Fruit fly (Drosophila melanogaster): ENCODE data around the gene fbp.

Gene fbp

DNA sequence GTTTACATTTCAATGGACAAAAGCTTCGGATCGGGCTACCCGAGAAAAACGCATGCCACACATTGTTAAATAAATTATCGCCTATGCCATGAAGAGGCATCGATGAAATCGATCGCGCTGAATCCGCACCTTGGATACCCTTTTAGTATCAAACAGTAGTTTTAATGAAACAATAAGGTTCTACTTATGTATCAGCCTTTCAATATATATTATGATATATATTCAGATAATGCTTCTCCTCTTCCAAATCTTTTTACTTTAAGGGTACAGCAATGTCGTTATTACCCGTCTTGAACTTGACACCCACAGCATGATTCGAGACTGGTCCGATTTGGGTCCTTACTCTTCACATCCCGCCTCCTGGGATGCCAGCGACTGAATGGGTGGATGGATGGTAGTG, 36.0 kb upstream of the fbp start (continued):
- TF ChIP-seq CG13775 (GFP tag; optimal IDR thresholded peaks at IDR 0.05): no peak
- peak; percentile 54 for TF ChIP-seq CG7839 (tag; optimal IDR thresholded peaks at IDR 0.05)
- TF ChIP-seq kah (GFP tag; optimal IDR thresholded peaks at IDR 0.05): no peak
- no peak for TF ChIP-seq peb (GFP tag; IDR thresholded peaks at IDR 0.05)
- no peak for TF ChIP-seq CG2116 (GFP tag; optimal IDR thresholded peaks at IDR 0.05)
- 0 out of 3 replicates have a peak, but pooled peaks have one; percentile 15 for TF ChIP-seq gce (GFP tag; IDR thresholded peaks at IDR 0.05)
- TF ChIP-seq CG2712 (tag; optimal IDR thresholded peaks at IDR 0.05): peak; percentile 50
- TF ChIP-seq z (GFP tag; IDR thresholded peaks at IDR 0.05): no peak
- TF ChIP-seq lov (optimal IDR thresholded peaks at IDR 0.05): no peak
- no peak for TF ChIP-seq lov (GFP tag; IDR thresholded peaks at IDR 0.05)
- peak; percentile 48 for TF ChIP-seq CG1603 (tag; optimal IDR thresholded peaks at IDR 0.05)
- TF ChIP-seq her (GFP tag; optimal IDR thresholded peaks at IDR 0.05): no peak
- no peak for TF ChIP-seq Rfx (GFP tag; IDR thresholded peaks at IDR 0.05)
- peak; percentile 36 for TF ChIP-seq Blimp-1 (GFP tag; optimal IDR thresholded peaks at IDR 0.05)
- TF ChIP-seq CG8388 (GFP tag; optimal IDR thresholded peaks at IDR 0.05): peak; percentile 33
- no peak for TF ChIP-seq BtbVII (GFP tag; optimal IDR thresholded peaks at IDR 0.05)
- no peak for TF ChIP-seq CG1233 (GFP tag; optimal IDR thresholded peaks at IDR 0.05)
- TF ChIP-seq H15 (GFP tag; IDR thresholded peaks at IDR 0.05): no peak
- peak; percentile 53; the same call in 1 of the 3 replicates for TF ChIP-seq ci (GFP tag; IDR thresholded peaks at IDR 0.05)
- no peak for TF ChIP-seq Sry-δ (GFP tag; optimal IDR thresholded peaks at IDR 0.05)
- TF ChIP-seq C15 (GFP tag; IDR thresholded peaks at IDR 0.05): no peak
- TF ChIP-seq slou (GFP tag; optimal IDR thresholded peaks at IDR 0.05): no peak
- TF ChIP-seq nau (GFP tag; optimal IDR thresholded peaks at IDR 0.05): no peak
- TF ChIP-seq insv (GFP tag; optimal IDR thresholded peaks at IDR 0.05): no peak
- no peak for TF ChIP-seq CG10565 (GFP tag; optimal IDR thresholded peaks at IDR 0.05)
- TF ChIP-seq pita (GFP tag; optimal IDR thresholded peaks at IDR 0.05): no peak
- TF ChIP-seq Dip3 (GFP tag; optimal IDR thresholded peaks at IDR 0.05): no peak
- TF ChIP-seq Xrp1 (GFP tag; IDR thresholded peaks at IDR 0.05): peak; percentile 56
- TF ChIP-seq CG14667 (GFP tag; IDR thresholded peaks at IDR 0.05): no peak
- TF ChIP-seq gro (GFP tag; optimal IDR thresholded peaks at IDR 0.05): no peak
- TF ChIP-seq vfl (GFP tag; optimal IDR thresholded peaks at IDR 0.05): no peak
- TF ChIP-seq dati (GFP tag; IDR thresholded peaks at IDR 0.05): no peak
- TF ChIP-seq br (optimal IDR thresholded peaks at IDR 0.05): no peak
- no peak for TF ChIP-seq ems (GFP tag; optimal IDR thresholded peaks at IDR 0.05)
- TF ChIP-seq CG8924 (tag; optimal IDR thresholded peaks at IDR 0.05): peak; percentile 10
- TF ChIP-seq unc-4 (GFP tag; IDR thresholded peaks at IDR 0.05; ENCODE audit: partially characterized antibody): no peak
- no peak for TF ChIP-seq trh (GFP tag; optimal IDR thresholded peaks at IDR 0.05)
- TF ChIP-seq bbx (GFP tag; IDR thresholded peaks at IDR 0.05; ENCODE audit: partially characterized antibody): no peak
- no peak for TF ChIP-seq NC2β (GFP tag; optimal IDR thresholded peaks at IDR 0.05)
- TF ChIP-seq aop (GFP tag; IDR thresholded peaks at IDR 0.05): no peak
- no peak for TF ChIP-seq Ada2b (GFP tag; IDR thresholded peaks at IDR 0.05)
- no peak for TF ChIP-seq Kr (GFP tag; optimal IDR thresholded peaks at IDR 0.05)
- no peak for TF ChIP-seq corto (GFP tag; optimal IDR thresholded peaks at IDR 0.05)
- TF ChIP-seq CG10654 (GFP tag; optimal IDR thresholded peaks at IDR 0.05): no peak
- TF ChIP-seq twi (tag; optimal IDR thresholded peaks at IDR 0.05): no peak
- no peak for TF ChIP-seq sr (GFP tag; IDR thresholded peaks at IDR 0.05)
- no peak for TF ChIP-seq Eip74EF (GFP tag; optimal IDR thresholded peaks at IDR 0.05)
- peak; percentile 42 for TF ChIP-seq unpg (GFP tag; optimal IDR thresholded peaks at IDR 0.05)
- TF ChIP-seq az2 (GFP tag; optimal IDR thresholded peaks at IDR 0.05): peak; percentile 6
- TF ChIP-seq CG9876 (GFP tag; optimal IDR thresholded peaks at IDR 0.05): no peak
- TF ChIP-seq Xbp1 (GFP tag; optimal IDR thresholded peaks at IDR 0.05): peak; percentile 4
- no peak for TF ChIP-seq Max (GFP tag; optimal IDR thresholded peaks at IDR 0.05)
- no peak for TF ChIP-seq CG15479 (GFP tag; optimal IDR thresholded peaks at IDR 0.05)
